Fruit fly (Drosophila melanogaster): ENCODE data around the gene CG18666.

CG18666 gene

DNA sequence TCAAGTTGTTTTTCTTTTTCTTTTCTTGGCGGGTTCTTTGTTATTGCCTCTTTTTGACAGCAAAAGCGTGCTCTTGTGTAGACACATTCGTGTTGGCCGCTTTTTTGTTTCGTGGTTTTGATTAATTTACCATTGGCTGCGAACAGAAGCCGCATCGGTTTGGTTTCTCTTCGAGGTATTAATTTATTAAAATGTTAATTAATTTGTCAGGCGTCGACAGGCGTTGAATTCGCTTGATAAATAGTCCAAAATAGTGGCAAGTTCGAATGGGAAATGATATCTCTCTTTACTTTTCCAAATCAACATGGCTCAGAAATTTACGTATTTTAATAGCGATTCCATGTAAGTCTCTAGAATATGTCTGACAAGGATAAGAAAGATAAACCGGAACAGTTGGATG lies at the start of gene CG18666:
Gene CG18666 (plus strand): TSS at position 301 of the 400 bp plus-strand sequence.
- TF ChIP-seq CG8478 (optimal IDR thresholded peaks at IDR 0.05) (no peak), CTCF (optimal IDR thresholded peaks at IDR 0.05) (no peak)

DNA sequence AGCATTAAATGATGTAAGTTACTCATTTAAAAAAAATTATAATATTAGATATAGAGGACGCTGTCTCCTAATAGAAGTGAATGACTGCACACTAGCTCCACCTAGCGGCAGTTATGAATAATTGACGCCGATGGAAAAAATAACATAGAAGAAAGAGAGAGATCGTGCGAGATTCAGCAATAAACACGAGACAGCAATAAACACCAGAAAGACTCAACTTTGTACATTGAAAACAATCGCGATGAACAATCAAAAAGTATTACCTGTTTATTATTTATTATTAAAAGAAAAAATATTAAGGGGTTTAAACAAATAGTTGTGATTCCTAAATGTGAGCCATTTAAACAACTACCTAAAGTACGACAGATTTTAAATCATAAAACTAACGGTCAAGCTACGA lies 48.5 kb upstream of the CG18666 start:
- TF ChIP-seq CG8478 (optimal IDR thresholded peaks at IDR 0.05) (no peak), CTCF (optimal IDR thresholded peaks at IDR 0.05) (peak; percentile 49 to 91)

- TF ChIP-seq CG8478 (optimal IDR thresholded peaks at IDR 0.05) (no peak), CTCF (optimal IDR thresholded peaks at IDR 0.05) (no peak)
Observed at dm6 chr2L:10987370-10987853, 47.2 kb upstream of the CG18666 start, which contains the start of the genes piwi and CG12253. TSS of gene piwi (minus strand) at chr2L:10987420. TSS of gene CG12253 (plus strand) at chr2L:10987806.

DNA sequence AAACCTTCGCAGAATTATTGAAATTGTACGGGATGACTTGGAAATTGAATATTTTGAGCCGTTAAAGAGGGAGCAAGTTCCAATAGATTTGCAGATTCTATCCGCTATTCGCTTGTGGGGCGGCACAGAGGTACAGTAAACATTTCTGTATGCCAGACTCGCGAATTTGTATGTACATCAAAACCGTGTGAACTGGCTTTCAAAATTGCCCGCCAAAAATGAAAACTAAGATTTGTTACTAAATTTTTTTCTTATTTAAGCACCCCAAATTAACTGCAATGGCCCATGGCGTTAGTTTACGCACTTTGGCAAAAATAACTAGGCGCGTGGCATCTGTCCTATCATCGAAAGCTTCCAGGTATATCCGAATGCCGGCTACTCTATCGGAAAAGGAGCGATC lies 46.6 kb upstream of the CG18666 start:
- TF ChIP-seq CTCF (optimal IDR thresholded peaks at IDR 0.05) (no peak), CG8478 (optimal IDR thresholded peaks at IDR 0.05) (no peak)

DNA sequence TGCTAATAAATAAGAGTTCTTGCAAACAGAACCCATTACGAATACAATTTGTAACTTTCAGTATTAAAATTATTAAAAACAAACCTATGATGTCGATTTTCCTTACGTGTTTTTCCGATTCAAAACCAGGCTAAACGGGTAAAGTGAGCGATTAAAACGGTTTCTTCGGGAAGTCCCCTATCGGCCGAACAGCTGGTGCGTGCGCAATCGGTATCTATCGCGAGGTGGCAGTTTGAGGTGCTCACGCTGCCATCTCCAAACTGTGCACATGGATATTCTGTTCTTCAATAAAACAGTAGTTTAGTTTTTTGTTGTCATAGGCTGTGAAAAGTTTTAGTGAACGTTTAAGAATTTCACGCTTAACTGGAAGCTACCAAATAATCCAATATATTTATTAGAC lies 45.4 kb upstream of the CG18666 start, which contains the start of gene TTLL4A:
Gene TTLL4A (plus strand): TSS at position 240 of the 400 bp plus-strand sequence.
- TF ChIP-seq CG8478 (optimal IDR thresholded peaks at IDR 0.05) (no peak), CTCF (optimal IDR thresholded peaks at IDR 0.05) (peak; percentile 39 to 44)

- TF ChIP-seq CTCF (optimal IDR thresholded peaks at IDR 0.05) (no peak), CG8478 (optimal IDR thresholded peaks at IDR 0.05) (no peak)
Observed at dm6 chr2L:11001376-11002122, 33.0 kb upstream of the CG18666 start, which contains the start of the genes aub and lectin-33A. TSS of gene aub (minus strand) at chr2L:11001476. TSS of gene lectin-33A (plus strand) at chr2L:11002072.

- no peak for TF ChIP-seq CG8478 (optimal IDR thresholded peaks at IDR 0.05)
- TF ChIP-seq CTCF (optimal IDR thresholded peaks at IDR 0.05): peak in 1 of 2 experiments; percentile 38
Observed at dm6 chr2L:11003925-11004673, 30.5 kb upstream of the CG18666 start, which contains the start of gene RpL9. TSS of gene RpL9 (minus strand) at chr2L:11004189.

dm6 chr2L:11004674-11005045 lies 29.9 kb upstream of the CG18666 start, which contains the start of gene Nup154:
TSS of gene Nup154 (plus strand) at chr2L:11004820.
- no peak for TF ChIP-seq CTCF (optimal IDR thresholded peaks at IDR 0.05)
- no peak for TF ChIP-seq CG8478 (optimal IDR thresholded peaks at IDR 0.05)

DNA sequence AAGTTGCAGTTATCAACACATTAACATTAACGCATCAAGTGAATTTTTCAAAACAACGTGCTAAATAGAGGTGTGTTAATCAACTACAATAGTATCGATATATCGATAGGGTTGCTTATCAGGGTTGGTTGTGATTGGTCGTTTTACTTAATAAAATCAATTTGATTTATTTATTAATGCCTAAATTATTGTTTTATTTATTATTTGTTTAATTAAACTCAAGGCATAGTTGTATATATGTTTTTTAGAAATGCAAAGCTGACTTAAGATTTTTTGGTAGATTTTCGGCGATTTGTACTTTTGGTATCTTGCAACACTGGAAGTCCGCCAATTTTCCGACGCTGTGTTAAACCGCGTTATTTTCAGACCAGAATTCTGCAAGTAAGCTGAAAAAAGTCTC lies 23.6 kb upstream of the CG18666 start, which contains the start of the genes Art8 and dUTPase:
Gene Art8 (minus strand): TSS at position 88 of the 400 bp plus-strand sequence.
Gene dUTPase (plus strand): TSS at position 314 of the 400 bp plus-strand sequence.
- TF ChIP-seq CTCF (optimal IDR thresholded peaks at IDR 0.05): no peak

- TF ChIP-seq CG8478 (optimal IDR thresholded peaks at IDR 0.05) (no peak), CTCF (optimal IDR thresholded peaks at IDR 0.05) (no peak)
Observed at dm6 chr2L:11014018-11014611, 20.5 kb upstream of the CG18666 start.

DNA sequence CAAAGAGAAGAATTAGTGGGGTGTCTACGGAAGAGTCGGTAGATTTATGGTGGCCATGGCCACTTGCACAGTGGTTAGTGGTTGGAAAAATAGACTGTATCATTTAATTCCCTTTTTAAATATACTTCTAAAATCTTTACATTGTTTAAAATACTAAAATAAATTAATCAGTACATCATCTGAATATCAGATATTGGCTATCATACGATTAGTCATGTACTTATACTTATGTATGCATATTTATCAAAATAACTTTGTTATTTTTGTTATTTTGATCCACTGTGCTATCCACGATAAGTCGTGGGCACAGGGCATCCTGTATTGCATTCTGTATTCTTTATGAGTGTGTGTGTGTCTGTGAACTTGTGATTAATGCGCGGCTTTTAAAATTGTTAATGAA lies 19.9 kb upstream of the CG18666 start:
- TF ChIP-seq CG8478 (optimal IDR thresholded peaks at IDR 0.05): no peak
- TF ChIP-seq CTCF (optimal IDR thresholded peaks at IDR 0.05): no peak

DNA sequence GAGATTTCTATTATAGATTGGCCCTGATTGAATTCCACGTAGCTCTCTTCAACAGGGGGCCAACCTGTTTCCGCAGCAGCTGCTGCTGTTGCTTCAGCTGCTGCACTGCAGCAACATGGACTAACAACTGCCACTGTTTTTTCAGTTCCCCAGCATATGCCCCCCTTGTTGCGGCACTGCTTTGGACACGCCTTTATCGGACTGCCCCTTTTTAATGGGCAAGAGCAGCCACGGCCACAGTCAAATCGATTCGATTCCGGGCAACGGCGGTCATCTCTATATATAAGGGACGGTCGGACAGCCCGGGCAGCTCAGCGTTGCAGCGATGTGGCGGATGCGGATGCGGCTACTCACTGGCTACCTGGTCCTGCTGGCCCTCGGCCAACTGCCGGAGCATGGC lies 19.3 kb upstream of the CG18666 start, which contains the start of gene Acp32CD:
Gene Acp32CD (plus strand): TSS at position 301 of the 400 bp plus-strand sequence.
- TF ChIP-seq CTCF (optimal IDR thresholded peaks at IDR 0.05): no peak

DNA sequence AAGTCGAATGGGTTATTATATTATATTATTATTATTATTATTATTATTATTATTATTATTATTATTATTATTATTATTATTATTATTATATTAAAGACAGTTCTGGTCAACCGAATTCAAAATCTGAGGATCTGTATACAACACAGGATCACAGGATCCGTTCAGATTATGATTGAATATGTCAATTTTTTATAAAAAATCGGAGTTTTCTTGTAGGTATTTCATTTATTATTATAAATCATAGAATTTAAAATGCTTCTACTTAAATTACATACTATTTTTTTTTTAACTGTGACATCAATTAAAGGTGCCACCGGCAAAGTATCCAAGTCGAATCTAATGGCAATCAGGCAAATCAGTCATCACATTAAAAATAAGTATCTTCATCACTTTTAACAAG lies 17.9 kb upstream of the CG18666 start, which contains the start of gene CG14913:
Gene CG14913 (plus strand): TSS at position 301 of the 400 bp plus-strand sequence.
- TF ChIP-seq CG8478 (optimal IDR thresholded peaks at IDR 0.05) (no peak), CTCF (optimal IDR thresholded peaks at IDR 0.05) (no peak)

DNA sequence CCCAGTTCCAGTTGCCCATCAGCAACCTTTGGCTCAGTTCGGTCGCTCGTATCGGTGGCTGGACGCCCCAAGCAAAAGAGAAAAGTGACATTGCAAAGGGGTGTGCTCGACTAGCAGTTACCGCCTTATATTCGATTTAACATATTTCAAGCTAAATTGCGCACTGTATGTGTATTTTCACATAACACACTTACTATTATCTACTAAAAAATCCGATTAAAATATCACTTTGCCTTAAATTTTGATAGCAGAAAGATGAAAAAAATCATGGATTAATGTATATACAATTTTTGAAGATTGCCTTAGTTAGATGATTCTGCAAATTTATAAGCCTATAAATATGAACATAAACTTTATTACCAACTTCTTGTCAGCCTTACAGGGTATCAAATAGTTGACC lies 13.0 kb upstream of the CG18666 start:
- no peak for TF ChIP-seq CTCF (optimal IDR thresholded peaks at IDR 0.05)
- TF ChIP-seq CG8478 (optimal IDR thresholded peaks at IDR 0.05): no peak

dm6 chr2L:11022804-11023203 lies 11.8 kb upstream of the CG18666 start:
- TF ChIP-seq CTCF (optimal IDR thresholded peaks at IDR 0.05) (no peak), CG8478 (optimal IDR thresholded peaks at IDR 0.05) (no peak)
